Fruit fly (Drosophila melanogaster): ENCODE measurements around the gene mio.

DNA sequence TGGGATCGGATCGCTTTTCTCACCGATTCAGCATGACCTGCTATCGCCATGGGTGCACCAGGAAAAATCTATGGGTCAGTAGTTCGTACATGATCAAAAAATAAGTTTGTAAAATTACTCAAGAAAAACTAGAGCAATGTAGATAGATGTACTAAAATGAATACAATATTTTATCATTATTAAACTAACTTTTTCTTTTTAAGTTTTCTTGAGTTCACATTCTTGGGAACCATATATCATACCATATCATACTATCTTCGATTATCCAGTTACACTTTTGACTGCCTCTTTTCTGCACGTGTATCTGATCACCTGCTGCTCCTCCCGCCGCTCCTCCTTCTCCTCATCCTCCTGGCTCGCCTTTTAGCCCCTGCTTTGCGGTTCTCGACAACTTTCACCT, 31.7 kb upstream of the mio start:
- no peak for TF ChIP-seq h (optimal IDR thresholded peaks at IDR 0.05)
- TF ChIP-seq psq (optimal IDR thresholded peaks at IDR 0.05) = no peak
- no peak for TF ChIP-seq Sin3A (optimal IDR thresholded peaks at IDR 0.05)
